Fruit fly (Drosophila melanogaster): Measurements from ENCODE around the gene Cse1.

The Cse1 gene

dm6 chr2L:16826872-16827506 lies 2.0 kb upstream of the Cse1 start, which contains the start of gene AspRS-m (continued):
- TF ChIP-seq Dek (tag; optimal IDR thresholded peaks at IDR 0.05) (no peak), MTF-1 (GFP tag; optimal IDR thresholded peaks at IDR 0.05; ENCODE audit: borderline replicate concordance) (no peak), Nf-YB (GFP tag; optimal IDR thresholded peaks at IDR 0.05) (no peak), CG16815 (GFP tag; optimal IDR thresholded peaks at IDR 0.05) (no peak), Abd-B (GFP tag; optimal IDR thresholded peaks at IDR 0.05) (no peak), aop (GFP tag; IDR thresholded peaks at IDR 0.05) (no peak), CG9817 (tag; optimal IDR thresholded peaks at IDR 0.05) (peak; percentile 28), CkIIα-i1 (GFP tag; IDR thresholded peaks at IDR 0.05) (no peak), CG7271 (tag; optimal IDR thresholded peaks at IDR 0.05) (no peak), CG12299 (tag; optimal IDR thresholded peaks at IDR 0.05) (no peak), CG2202 (tag; optimal IDR thresholded peaks at IDR 0.05) (no peak), Drgx (GFP tag; IDR thresholded peaks at IDR 0.05) (no peak), bsh (GFP tag; optimal IDR thresholded peaks at IDR 0.05) (no peak), CG10959 (GFP tag; IDR thresholded peaks at IDR 0.05) (no peak), Oli (tag; optimal IDR thresholded peaks at IDR 0.05) (no peak), CG1647 (GFP tag; optimal IDR thresholded peaks at IDR 0.05) (no peak), CG11085 (GFP tag; IDR thresholded peaks at IDR 0.05) (no peak), CG9727 (GFP tag; optimal IDR thresholded peaks at IDR 0.05) (peak; percentile 13), zen (tag; optimal IDR thresholded peaks at IDR 0.05) (peak; percentile 18), az2 (GFP tag; optimal IDR thresholded peaks at IDR 0.05) (peak; percentile 17), Nf-YA (GFP tag; IDR thresholded peaks at IDR 0.05) (no peak; the same call in 1 of the 2 replicates), NfI (GFP tag; optimal IDR thresholded peaks at IDR 0.05) (no peak), dati (GFP tag; IDR thresholded peaks at IDR 0.05) (no peak), CG14860 (GFP tag; IDR thresholded peaks at IDR 0.05; ENCODE audit: partially characterized antibody) (peak; percentile 83), ken (GFP tag; IDR thresholded peaks at IDR 0.05) (no peak), CG8281 (tag; optimal IDR thresholded peaks at IDR 0.05) (no peak), CG13894 (tag; optimal IDR thresholded peaks at IDR 0.05) (no peak), Adf1 (GFP tag; IDR thresholded peaks at IDR 0.05) (peak; percentile 40), CG9437 (GFP tag; optimal IDR thresholded peaks at IDR 0.05) (no peak), CG30431 (GFP tag; optimal IDR thresholded peaks at IDR 0.05) (no peak), tin (GFP tag; optimal IDR thresholded peaks at IDR 0.05) (peak; percentile 39), CG31365 (tag; optimal IDR thresholded peaks at IDR 0.05) (no peak), CG6765 (GFP tag; optimal IDR thresholded peaks at IDR 0.05) (no peak), CG31388 (GFP tag; optimal IDR thresholded peaks at IDR 0.05) (no peak), CG9876 (GFP tag; optimal IDR thresholded peaks at IDR 0.05) (no peak), CG4282 (GFP tag; optimal IDR thresholded peaks at IDR 0.05) (no peak), ATbp (GFP tag; optimal IDR thresholded peaks at IDR 0.05) (no peak), toy (GFP tag; IDR thresholded peaks at IDR 0.05) (no peak), B-H1 (GFP tag; IDR thresholded peaks at IDR 0.05) (no peak), CG14441 (GFP tag; IDR thresholded peaks at IDR 0.05) (no peak), CG8388 (GFP tag; optimal IDR thresholded peaks at IDR 0.05) (no peak), CG11695 (GFP tag; IDR thresholded peaks at IDR 0.05) (no peak), Awh (GFP tag; IDR thresholded peaks at IDR 0.05) (no peak), Gsc (GFP tag; IDR thresholded peaks at IDR 0.05) (no peak), wek (GFP tag; optimal IDR thresholded peaks at IDR 0.05) (no peak), CG3163 (GFP tag; optimal IDR thresholded peaks at IDR 0.05) (no peak), PHDP (tag; optimal IDR thresholded peaks at IDR 0.05) (no peak), CG13287 (GFP tag; IDR thresholded peaks at IDR 0.05; ENCODE audit: partially characterized antibody) (peak; percentile 88), E2f1 (GFP tag; IDR thresholded peaks at IDR 0.05) (no peak), tx (GFP tag; optimal IDR thresholded peaks at IDR 0.05) (no peak), CG13624 (GFP tag; optimal IDR thresholded peaks at IDR 0.05) (no peak)
